Fruit fly (Drosophila melanogaster) whole organism, embryonic: ENCODE measurements around the gene CG43922.

Experiments
- Atf-2 ChIP-seq: fragments of 200-800 bp; sonication (Bioruptor generic); optimal IDR thresholded peaks from 2 replicates; lab custom pipeline; 2016; ENCODE audit warnings: missing biosample characterization, missing genetic modification characterization
- CG11695 ChIP-seq: fragments of 200-800 bp; sonication (Bioruptor generic); IDR thresholded peaks from 3 replicates; pipeline ENCODE4 v1.3.6; 2022; ENCODE audit warnings: missing biosample characterization, missing genetic modification characterization
- CG12155 ChIP-seq: fragments of 200-800 bp; sonication (Bioruptor generic); optimal IDR thresholded peaks from 3 replicates; lab custom pipeline; 2016; ENCODE audit warnings: missing biosample characterization, missing genetic modification characterization
- CG17359 ChIP-seq: fragments of 200-800 bp; sonication (Bioruptor generic); optimal IDR thresholded peaks from 3 replicates; lab custom pipeline; 2018; ENCODE audit warnings: missing biosample characterization, mild to moderate bottlenecking, missing genetic modification characterization, moderate library complexity
- CG1792 ChIP-seq: fragments of 200-800 bp; sonication (Bioruptor generic); optimal IDR thresholded peaks from 2 replicates; lab custom pipeline; 2016; ENCODE audit warnings: missing biosample characterization, missing genetic modification characterization
- CG18011 ChIP-seq: fragments of 200-800 bp; sonication (Bioruptor generic); optimal IDR thresholded peaks from 2 replicates; lab custom pipeline; 2017; ENCODE audit warnings: missing biosample characterization, missing genetic modification characterization, mild to moderate bottlenecking, moderate library complexity, missing genotype
- CG2116 ChIP-seq: fragments of 200-800 bp; sonication (Bioruptor generic); optimal IDR thresholded peaks from 3 replicates; lab custom pipeline; 2018; ENCODE audit warnings: missing biosample characterization, mild to moderate bottlenecking, missing genetic modification characterization
- CG2889 ChIP-seq: fragments of 200-800 bp; sonication (Bioruptor generic); IDR thresholded peaks from 3 replicates; pipeline ENCODE4 v1.3.6; 2022; ENCODE audit warnings: missing biosample characterization, missing genetic modification characterization
- CG30403 ChIP-seq: fragments of 200-800 bp; sonication (Bioruptor generic); optimal IDR thresholded peaks from 3 replicates; lab custom pipeline; 2016; ENCODE audit warnings: missing biosample characterization, missing genetic modification characterization
- CG31441 ChIP-seq: fragments of 200-800 bp; sonication (Bioruptor generic); IDR thresholded peaks from 2 replicates; pipeline ENCODE4 v1.3.6; 2022; ENCODE audit warnings: missing biosample characterization, missing genetic modification characterization
- CG33213 ChIP-seq: fragments of 200-800 bp; sonication (Bioruptor generic); optimal IDR thresholded peaks from 3 replicates; lab custom pipeline; 2016; ENCODE audit warnings: missing biosample characterization, missing genetic modification characterization
- CG4282 ChIP-seq: fragments of 200-800 bp; sonication (Bioruptor generic); optimal IDR thresholded peaks from 2 replicates; lab custom pipeline; 2016; ENCODE audit warnings: missing biosample characterization, missing genetic modification characterization
- CG4707 ChIP-seq: fragments of 200-800 bp; sonication (Bioruptor generic); optimal IDR thresholded peaks from 2 replicates; lab custom pipeline; 2018; ENCODE audit warnings: missing biosample characterization, mild to moderate bottlenecking, missing genetic modification characterization, moderate library complexity
- CG4820 ChIP-seq: fragments of 200-800 bp; sonication (Bioruptor generic); optimal IDR thresholded peaks from 3 replicates; lab custom pipeline; 2016; ENCODE audit warnings: missing biosample characterization, missing genetic modification characterization
- CG5245 ChIP-seq: fragments of 200-800 bp; sonication (Bioruptor generic); optimal IDR thresholded peaks from 3 replicates; lab custom pipeline; 2016; ENCODE audit warnings: missing biosample characterization, missing genetic modification characterization
- CG5953 ChIP-seq: fragments of 200-800 bp; sonication (Bioruptor generic); IDR thresholded peaks from 2 replicates; pipeline ENCODE4 v1.3.6; 2022; ENCODE audit warnings: missing biosample characterization, missing genetic modification characterization
- CG6654 ChIP-seq: fragments of 200-800 bp; sonication (Bioruptor generic); optimal IDR thresholded peaks from 2 replicates; lab custom pipeline; 2017; ENCODE audit warnings: missing biosample characterization, mild to moderate bottlenecking, missing genetic modification characterization
- CG6689 ChIP-seq: fragments of 200-800 bp; sonication (Bioruptor generic); IDR thresholded peaks from 2 replicates; pipeline ENCODE4 v1.3.6; 2022; ENCODE audit warnings: missing biosample characterization, missing genetic modification characterization
- CG7987 ChIP-seq: fragments of 200-800 bp; sonication (Bioruptor generic); optimal IDR thresholded peaks from 2 replicates; lab custom pipeline; 2018; ENCODE audit warnings: missing biosample characterization, mild to moderate bottlenecking, missing genetic modification characterization, moderate library complexity
- CG9215 ChIP-seq: fragments of 200-800 bp; sonication (Bioruptor generic); IDR thresholded peaks from 2 replicates; pipeline ENCODE4 v1.3.6; 2022; ENCODE audit warnings: missing biosample characterization, missing genetic modification characterization
- CG9609 ChIP-seq: fragments of 200-800 bp; sonication (Bioruptor generic); optimal IDR thresholded peaks from 3 replicates; lab custom pipeline; 2016; ENCODE audit warnings: missing biosample characterization, missing genetic modification characterization
- CHES-1-like ChIP-seq: fragments of 200-800 bp; sonication (Bioruptor generic); optimal IDR thresholded peaks from 2 replicates; lab custom pipeline; 2016; ENCODE audit warnings: missing biosample characterization, missing genetic modification characterization
- CoRest ChIP-seq: fragments of 200-800 bp; sonication (Bioruptor generic); optimal IDR thresholded peaks from 3 replicates; lab custom pipeline; 2018; ENCODE audit warnings: missing biosample characterization, mild to moderate bottlenecking, missing genetic modification characterization, moderate library complexity
- D19A ChIP-seq: fragments of 200-800 bp; optimal IDR thresholded peaks from 3 replicates; lab custom pipeline; 2019; ENCODE audit warnings: missing biosample characterization, mild to moderate bottlenecking, missing genetic modification characterization, moderate library complexity
- Dbx ChIP-seq: fragments of 200-800 bp; sonication (Bioruptor generic); IDR thresholded peaks from 3 replicates; pipeline ENCODE4 v1.3.6; 2022; ENCODE audit warnings: missing biosample characterization, missing genetic modification characterization
- Hmx ChIP-seq: fragments of 200-800 bp; sonication (Bioruptor generic); optimal IDR thresholded peaks from 2 replicates; lab custom pipeline; 2016; ENCODE audit warnings: missing biosample characterization, missing genetic modification characterization
- Jarid2 ChIP-seq: fragments of 200-800 bp; sonication (Bioruptor generic); optimal IDR thresholded peaks from 3 replicates; lab custom pipeline; 2017; ENCODE audit warnings: mild to moderate bottlenecking, missing biosample characterization, missing genetic modification reagents, missing genetic modification characterization
- Kr ChIP-seq: fragments of 200-800 bp; sonication (Bioruptor generic); optimal IDR thresholded peaks from 2 replicates; lab custom pipeline; 2017; ENCODE audit warnings: missing biosample characterization, mild to moderate bottlenecking, missing genetic modification characterization
- Lim3 ChIP-seq: fragments of 200-800 bp; sonication (Bioruptor generic); IDR thresholded peaks from 2 replicates; pipeline ENCODE4 v1.3.6; 2022; ENCODE audit warnings: missing biosample characterization, missing genetic modification characterization
- Neu2 ChIP-seq: fragments of 200-800 bp; sonication (Bioruptor generic); optimal IDR thresholded peaks from 3 replicates; lab custom pipeline; 2016; ENCODE audit warnings: missing biosample characterization, missing genetic modification characterization, borderline replicate concordance
- Opbp ChIP-seq: fragments of 200-800 bp; sonication (Bioruptor generic); IDR thresholded peaks from 3 replicates; pipeline ENCODE4 v1.3.6; 2022; ENCODE audit warnings: missing biosample characterization, missing genetic modification characterization; ENCODE audit not compliant: partially characterized antibody
- Stat92E ChIP-seq, 3 experiments: fragments of >200 bp in 2 of 3; fragments of 200-800 bp in 1 of 3; sonication (Bioruptor generic) in 1 of 3; optimal IDR thresholded peaks; 2 replicates each; lab custom pipeline; 2017 to 2019; ENCODE audit warnings: missing biosample characterization in 3 of 3, missing genetic modification characterization in 3 of 3, mild to moderate bottlenecking in 1 of 3, moderate library complexity in 1 of 3
- YL-1 ChIP-seq: fragments of 200-800 bp; sonication (Bioruptor generic); optimal IDR thresholded peaks from 3 replicates; lab custom pipeline; 2017; ENCODE audit warnings: missing biosample characterization, mild to moderate bottlenecking, missing genetic modification characterization
- amos ChIP-seq: fragments of 200-800 bp; sonication (Bioruptor generic); IDR thresholded peaks from 2 replicates; pipeline ENCODE4 v1.3.6; 2022; ENCODE audit warnings: missing biosample characterization, missing genetic modification characterization; ENCODE audit not compliant: partially characterized antibody
- cwo ChIP-seq: fragments of 200-800 bp; sonication (Bioruptor generic); optimal IDR thresholded peaks from 3 replicates; lab custom pipeline; 2017; ENCODE audit warnings: missing biosample characterization, missing genetic modification characterization, mild to moderate bottlenecking, moderate library complexity, missing genetic modification reagents
- fd64A ChIP-seq: fragments of 200-800 bp; sonication (Bioruptor generic); optimal IDR thresholded peaks from 3 replicates; lab custom pipeline; 2018; ENCODE audit warnings: missing biosample characterization, mild to moderate bottlenecking, missing genetic modification characterization
- gce ChIP-seq: fragments of 200-800 bp; sonication (Bioruptor generic); IDR thresholded peaks from 3 replicates; pipeline ENCODE4 v1.3.6; 2022; ENCODE audit warnings: missing biosample characterization, missing genetic modification characterization
- gsb-n ChIP-seq: fragments of 200-800 bp; sonication (Bioruptor generic); optimal IDR thresholded peaks from 3 replicates; lab custom pipeline; 2018; ENCODE audit warnings: missing biosample characterization, mild to moderate bottlenecking, missing genetic modification characterization
- h ChIP-seq: fragments of >200 bp; optimal IDR thresholded peaks from 2 replicates; lab custom pipeline; 2017
- her ChIP-seq: fragments of 200-800 bp; sonication (Bioruptor generic); optimal IDR thresholded peaks from 2 replicates; lab custom pipeline; 2016; ENCODE audit warnings: missing biosample characterization, missing genetic modification characterization
- kah ChIP-seq: fragments of 200-800 bp; sonication (Bioruptor generic); optimal IDR thresholded peaks from 2 replicates; lab custom pipeline; 2018; ENCODE audit warnings: missing biosample characterization, mild to moderate bottlenecking, missing genetic modification characterization
- lilli ChIP-seq: fragments of 200-800 bp; sonication (Bioruptor generic); optimal IDR thresholded peaks from 3 replicates; lab custom pipeline; 2016; ENCODE audit warnings: missing biosample characterization, missing genetic modification characterization
- lola ChIP-seq, 3 experiments: fragments of >200 bp in 2 of 3; fragments of 200-800 bp in 1 of 3; sonication (Bioruptor generic) in 1 of 3; optimal IDR thresholded peaks; 2 replicates each; lab custom pipeline; 2017 to 2019; ENCODE audit warnings: missing biosample characterization in 3 of 3, missing genetic modification characterization in 3 of 3, mild to moderate bottlenecking in 1 of 3, moderate library complexity in 1 of 3
- odd ChIP-seq: fragments of 200-800 bp; sonication (Bioruptor generic); optimal IDR thresholded peaks from 2 replicates; lab custom pipeline; 2017; ENCODE audit warnings: missing biosample characterization, mild to moderate bottlenecking, missing genetic modification characterization
- ro ChIP-seq: fragments of 200-800 bp; sonication (Bioruptor generic); IDR thresholded peaks from 2 replicates; pipeline ENCODE4 v1.3.6; 2022; ENCODE audit warnings: missing biosample characterization, missing genetic modification characterization
- sd ChIP-seq: fragments of 200-800 bp; sonication (Bioruptor generic); optimal IDR thresholded peaks from 3 replicates; lab custom pipeline; 2018; ENCODE audit warnings: missing biosample characterization, mild to moderate bottlenecking, missing genetic modification characterization, moderate library complexity
- tna ChIP-seq: fragments of 200-800 bp; sonication (Bioruptor generic); IDR thresholded peaks from 2 replicates; pipeline ENCODE4 v1.3.6; 2022; ENCODE audit warnings: missing biosample characterization, missing genetic modification characterization; ENCODE audit not compliant: partially characterized antibody
- trem ChIP-seq: fragments of 200-800 bp; optimal IDR thresholded peaks from 3 replicates; lab custom pipeline; 2019; ENCODE audit warnings: missing biosample characterization, mild to moderate bottlenecking, missing genetic modification characterization, moderate library complexity
- yki ChIP-seq: fragments of >200 bp; optimal IDR thresholded peaks from 3 replicates; lab custom pipeline; 2018

The CG43922 gene

dm6 chr2L:6350984-6351808 is 42.6 kb upstream of the CG43922 start, which contains the start of gene CG9498 (continued):
- TF ChIP-seq YL-1 (GFP tag; lab: Kevin White, UChicago) (peak; percentile 18), Dbx (GFP tag; lab: Robert Waterston, UW) (peak; percentile 79; the same call in 1 of the 3 replicates), odd (GFP tag; lab: Kevin White, UChicago) (peak; percentile 78), CG4282 (GFP tag; lab: Kevin White, UChicago) (no peak), CoRest (peak; percentile 92), CG7987 (no peak), CG5953 (GFP tag; lab: Robert Waterston, UW) (no peak), CG9215 (GFP tag; lab: Robert Waterston, UW) (peak; percentile 86), ro (GFP tag; lab: Robert Waterston, UW) (no peak), Kr (GFP tag; lab: Kevin White, UChicago) (no peak), CHES-1-like (GFP tag; lab: Kevin White, UChicago) (no peak), CG18011 (GFP tag; lab: Kevin White, UChicago) (peak; percentile 54), trem (tag; lab: Kevin White, UChicago) (peak; percentile 40), Hmx (peak; percentile 21), CG33213 (GFP tag; lab: Kevin White, UChicago) (no peak), CG4707 (no peak), gce (GFP tag; lab: Robert Waterston, UW) (0 out of 3 replicates have a peak, but pooled peaks have one; percentile 21), CG31441 (GFP tag; lab: Robert Waterston, UW) (peak; percentile 84), gsb-n (tag; lab: Kevin White, UChicago) (no peak), lilli (peak; percentile 67), CG6654 (GFP tag; lab: Kevin White, UChicago) (peak; percentile 58), CG2889 (GFP tag; lab: Robert Waterston, UW) (peak; percentile 44; the same call in 1 of the 3 replicates), fd64A (GFP tag; lab: Kevin White, UChicago) (no peak), CG30403 (peak; percentile 80), CG17359 (tag; lab: Kevin White, UChicago) (peak; percentile 86), CG11695 (GFP tag; lab: Robert Waterston, UW) (peak; percentile 96), Atf-2 (no peak), CG12155 (GFP tag; lab: Kevin White, UChicago) (peak; percentile 66), yki (no peak), D19A (peak; percentile 70), Stat92E (GFP tag; optimal IDR thresholded peaks at IDR 0.05; lab: Kevin White, UChicago) (no peak), CG5245 (GFP tag; lab: Kevin White, UChicago) (no peak), Opbp (GFP tag; lab: Robert Waterston, UW) (no peak), CG1792 (GFP tag; lab: Kevin White, UChicago) (no peak), lola (GFP tag; optimal IDR thresholded peaks at IDR 0.05; lab: Kevin White, UChicago) (peak in 1 of 3 experiments; percentile 9), amos (GFP tag; lab: Robert Waterston, UW) (no peak), sd (tag; lab: Kevin White, UChicago) (peak; percentile 35), cwo (GFP tag; lab: Kevin White, UChicago) (peak; percentile 75), Neu2 (GFP tag; lab: Kevin White, UChicago) (no peak), CG6689 (GFP tag; lab: Robert Waterston, UW) (peak; percentile 82), Lim3 (GFP tag; lab: Robert Waterston, UW) (no peak; the same call in 1 of the 2 replicates), Jarid2 (GFP tag; lab: Kevin White, UChicago) (peak; percentile 57), CG9609 (GFP tag; lab: Kevin White, UChicago) (no peak), kah (GFP tag; lab: Kevin White, UChicago) (peak; percentile 57), her (GFP tag; lab: Kevin White, UChicago) (no peak), tna (GFP tag; lab: Robert Waterston, UW) (no peak), CG2116 (GFP tag; lab: Kevin White, UChicago) (peak; percentile 32), CG4820 (GFP tag; lab: Kevin White, UChicago) (no peak), h (no peak)
